Fruit fly (Drosophila melanogaster): Measurements from ENCODE around the gene CG10600.

CG10600 gene

DNA sequence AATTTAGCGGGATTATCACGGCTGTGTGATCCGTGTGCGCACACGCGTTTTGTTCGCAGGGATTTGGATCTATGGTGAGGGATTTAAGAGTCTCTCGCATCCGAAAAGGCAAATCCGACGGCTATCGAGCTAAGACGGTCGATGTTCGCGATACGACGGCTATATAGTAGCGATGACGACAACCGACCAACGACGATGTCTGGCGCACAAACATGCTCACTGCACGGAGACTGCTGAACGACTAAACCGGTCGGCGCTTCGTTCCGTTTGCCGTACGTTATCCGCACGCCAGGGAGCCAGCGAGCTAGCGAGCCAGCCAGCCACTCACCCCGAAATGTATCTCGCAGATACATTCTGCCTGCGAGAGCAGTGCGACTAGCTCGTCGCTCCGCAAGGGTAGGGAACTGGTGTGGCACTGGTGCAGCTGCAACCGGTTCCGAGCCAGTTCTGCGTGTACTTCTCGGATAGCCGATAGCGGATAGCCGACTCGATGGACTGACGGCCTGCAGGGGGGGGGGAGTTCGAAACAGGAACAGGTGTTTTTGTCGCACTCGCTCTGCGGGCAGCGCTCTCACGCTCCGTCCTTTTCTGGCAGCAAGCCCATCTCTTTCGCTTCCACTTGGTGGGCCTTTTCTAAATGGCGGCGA lies 41.7 kb upstream of the CG10600 start, which contains the start of gene tup (continued):
- TF ChIP-seq Abd-B (GFP tag; optimal IDR thresholded peaks at IDR 0.05), result no peak
- TF ChIP-seq Hr39 (optimal IDR thresholded peaks at IDR 0.05), result no peak
- peak; percentile 1 for TF ChIP-seq CrebB (tag; optimal IDR thresholded peaks at IDR 0.05)
- TF ChIP-seq fd64A (GFP tag; optimal IDR thresholded peaks at IDR 0.05), result peak; percentile 26
- TF ChIP-seq Adf1 (GFP tag; IDR thresholded peaks at IDR 0.05), result peak; percentile 91
- no peak for TF ChIP-seq CG11093 (GFP tag; IDR thresholded peaks at IDR 0.05)
- no peak for TF ChIP-seq Kr (GFP tag; optimal IDR thresholded peaks at IDR 0.05)
- TF ChIP-seq dmrt11E (tag; optimal IDR thresholded peaks at IDR 0.05), result no peak
- no peak for TF ChIP-seq Poxn (GFP tag; IDR thresholded peaks at IDR 0.05)
- no peak for TF ChIP-seq Ssrp (tag; optimal IDR thresholded peaks at IDR 0.05)
- TF ChIP-seq CG2889 (GFP tag; IDR thresholded peaks at IDR 0.05), result no peak
- TF ChIP-seq Spps (tag; optimal IDR thresholded peaks at IDR 0.05), result no peak
- TF ChIP-seq CG18011 (GFP tag; optimal IDR thresholded peaks at IDR 0.05), result no peak
- TF ChIP-seq Dp (GFP tag; optimal IDR thresholded peaks at IDR 0.05), result no peak
- TF ChIP-seq CG11085 (GFP tag; IDR thresholded peaks at IDR 0.05), result no peak
- no peak for TF ChIP-seq CG17612 (GFP tag; IDR thresholded peaks at IDR 0.05)
- no peak for TF ChIP-seq Fer2 (tag; optimal IDR thresholded peaks at IDR 0.05)
- no peak for TF ChIP-seq prd (optimal IDR thresholded peaks at IDR 0.05)
- no peak; the same call in 2 of the 3 replicates for TF ChIP-seq prd (GFP tag; IDR thresholded peaks at IDR 0.05)
- TF ChIP-seq slp2 (GFP tag; optimal IDR thresholded peaks at IDR 0.05), result no peak
- TF ChIP-seq Myb (GFP tag; optimal IDR thresholded peaks at IDR 0.05), result no peak
- TF ChIP-seq Scr (GFP tag; IDR thresholded peaks at IDR 0.05; ENCODE audit: partially characterized antibody), result peak; percentile 45
- TF ChIP-seq stwl (tag; optimal IDR thresholded peaks at IDR 0.05), result no peak
- TF ChIP-seq repo (GFP tag; optimal IDR thresholded peaks at IDR 0.05), result no peak
- TF ChIP-seq BEAF-32 (GFP tag; optimal IDR thresholded peaks at IDR 0.05), result no peak
- TF ChIP-seq CG12659 (GFP tag; optimal IDR thresholded peaks at IDR 0.05), result no peak
- TF ChIP-seq gro (GFP tag; optimal IDR thresholded peaks at IDR 0.05), result no peak
- TF ChIP-seq CG10209 (GFP tag; optimal IDR thresholded peaks at IDR 0.05), result no peak
- peak; percentile 47 for TF ChIP-seq pros (GFP tag; optimal IDR thresholded peaks at IDR 0.05)
- TF ChIP-seq Lim3 (GFP tag; IDR thresholded peaks at IDR 0.05), result no peak
- peak; percentile 53 for TF ChIP-seq jing (GFP tag; optimal IDR thresholded peaks at IDR 0.05)
- no peak for TF ChIP-seq inv (GFP tag; IDR thresholded peaks at IDR 0.05; ENCODE audit: partially characterized antibody)
- no peak for TF ChIP-seq CG2116 (GFP tag; optimal IDR thresholded peaks at IDR 0.05)
- peak; percentile 49; the same call in 2 of the 3 replicates for TF ChIP-seq HLH4C (GFP tag; IDR thresholded peaks at IDR 0.05; ENCODE audit: partially characterized antibody)
- TF ChIP-seq lola (GFP tag; optimal IDR thresholded peaks at IDR 0.05), result no peak
- TF ChIP-seq Rx (GFP tag; IDR thresholded peaks at IDR 0.05), result no peak
- no peak for TF ChIP-seq br (optimal IDR thresholded peaks at IDR 0.05)
- no peak for TF ChIP-seq Fer3 (tag; optimal IDR thresholded peaks at IDR 0.05)
- no peak for TF ChIP-seq Sox102F (GFP tag; optimal IDR thresholded peaks at IDR 0.05)
- TF ChIP-seq HHEX (GFP tag; optimal IDR thresholded peaks at IDR 0.05), result no peak
- TF ChIP-seq lilli (GFP tag; optimal IDR thresholded peaks at IDR 0.05), result no peak
- no peak for TF ChIP-seq zfh2 (GFP tag; optimal IDR thresholded peaks at IDR 0.05)
- TF ChIP-seq al (GFP tag; IDR thresholded peaks at IDR 0.05), result no peak
- TF ChIP-seq gce (GFP tag; IDR thresholded peaks at IDR 0.05), result peak; percentile 6; the same call in 1 of the 3 replicates
- no peak for TF ChIP-seq Sry-δ (GFP tag; optimal IDR thresholded peaks at IDR 0.05)
- TF ChIP-seq CG6813 (GFP tag; optimal IDR thresholded peaks at IDR 0.05), result no peak
- no peak for TF ChIP-seq bab2 (GFP tag; optimal IDR thresholded peaks at IDR 0.05)
- TF ChIP-seq dysf (GFP tag; IDR thresholded peaks at IDR 0.05), result no peak
- TF ChIP-seq CG30431 (GFP tag; optimal IDR thresholded peaks at IDR 0.05), result no peak
- peak; percentile 32; the same call in 1 of the 2 replicates for TF ChIP-seq Drgx (GFP tag; IDR thresholded peaks at IDR 0.05)
- TF ChIP-seq CG9609 (GFP tag; optimal IDR thresholded peaks at IDR 0.05), result no peak

Data from whole organism, embryonic.